Fruit fly (Drosophila melanogaster): ENCODE measurements around the gene CG1677.

Gene CG1677

DNA sequence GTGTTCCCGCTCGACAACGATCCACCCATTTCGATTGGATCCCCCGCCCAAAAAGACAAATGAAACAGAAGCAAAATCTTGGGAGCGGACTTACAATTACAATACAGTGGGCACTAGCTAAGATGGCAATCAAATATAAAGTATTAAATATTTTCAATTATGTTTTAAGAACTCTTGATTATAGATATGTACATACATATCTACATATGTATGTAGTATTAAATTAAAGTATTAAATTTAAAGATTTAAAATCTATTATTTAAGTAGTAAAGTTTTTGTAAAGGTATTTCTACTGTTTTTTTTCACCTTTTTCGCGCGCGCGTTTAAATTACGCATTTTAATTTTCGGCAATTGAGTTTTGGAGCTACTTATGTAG is 70.8 kb downstream of the CG1677 start (continued):
- TF ChIP-seq HLH4C (GFP tag; IDR thresholded peaks at IDR 0.05; ENCODE audit: partially characterized antibody), result no peak
- peak; percentile 55 for TF ChIP-seq CG10366 (GFP tag; IDR thresholded peaks at IDR 0.05)
- no peak for TF ChIP-seq CkIIα-i1 (GFP tag; IDR thresholded peaks at IDR 0.05)
- no peak for TF ChIP-seq p53 (GFP tag; optimal IDR thresholded peaks at IDR 0.05)
- TF ChIP-seq corto (GFP tag; optimal IDR thresholded peaks at IDR 0.05), result no peak
- TF ChIP-seq klu (GFP tag; IDR thresholded peaks at IDR 0.05), result peak; percentile 56; the same call in 1 of the 2 replicates
- TF ChIP-seq z (GFP tag; IDR thresholded peaks at IDR 0.05), result no peak
- TF ChIP-seq psq (GFP tag; optimal IDR thresholded peaks at IDR 0.05), result no peak
- peak; percentile 66 for TF ChIP-seq fd96Cb (tag; optimal IDR thresholded peaks at IDR 0.05)
- no peak for TF ChIP-seq pita (GFP tag; optimal IDR thresholded peaks at IDR 0.05)
- TF ChIP-seq nerfin-1 (tag; optimal IDR thresholded peaks at IDR 0.05), result peak; percentile 75
- TF ChIP-seq Nf-YB (GFP tag; optimal IDR thresholded peaks at IDR 0.05), result peak; percentile 71
- no peak for TF ChIP-seq toy (GFP tag; IDR thresholded peaks at IDR 0.05)
- TF ChIP-seq Sry-δ (GFP tag; optimal IDR thresholded peaks at IDR 0.05), result no peak
- TF ChIP-seq zf30C (GFP tag; optimal IDR thresholded peaks at IDR 0.05), result no peak
- TF ChIP-seq schlank (tag; optimal IDR thresholded peaks at IDR 0.05), result no peak
- TF ChIP-seq eyg (GFP tag; optimal IDR thresholded peaks at IDR 0.05), result no peak
- peak; percentile 64 for TF ChIP-seq NfI (GFP tag; optimal IDR thresholded peaks at IDR 0.05)
- TF ChIP-seq gce (GFP tag; IDR thresholded peaks at IDR 0.05), result no peak
- no peak for TF ChIP-seq HLH54F (GFP tag; optimal IDR thresholded peaks at IDR 0.05)
- peak; percentile 46 for TF ChIP-seq CG10654 (GFP tag; optimal IDR thresholded peaks at IDR 0.05)
- peak; percentile 79 for TF ChIP-seq vvl (GFP tag; IDR thresholded peaks at IDR 0.05)
- no peak for TF ChIP-seq Ets65A (GFP tag)
- peak; percentile 84 for TF ChIP-seq CG14710 (tag; optimal IDR thresholded peaks at IDR 0.05)
- TF ChIP-seq CG16813 (GFP tag; IDR thresholded peaks at IDR 0.05; ENCODE audit: partially characterized antibody), result no peak
- peak; percentile 47; the same call in 1 of the 2 replicates for TF ChIP-seq Awh (GFP tag; IDR thresholded peaks at IDR 0.05)
- TF ChIP-seq CG12236 (GFP tag; optimal IDR thresholded peaks at IDR 0.05), result no peak
- no peak for TF ChIP-seq Doc2 (GFP tag; IDR thresholded peaks at IDR 0.05)
- no peak for TF ChIP-seq Atf3 (GFP tag; optimal IDR thresholded peaks at IDR 0.05)
- TF ChIP-seq ab (GFP tag; optimal IDR thresholded peaks at IDR 0.05), result no peak
- TF ChIP-seq seq (GFP tag; IDR thresholded peaks at IDR 0.05), result 0 out of 2 replicates have a peak, but pooled peaks have one; percentile 24
- TF ChIP-seq fd64A (GFP tag; optimal IDR thresholded peaks at IDR 0.05), result no peak
- TF ChIP-seq lbe (GFP tag; optimal IDR thresholded peaks at IDR 0.05), result no peak
- no peak for TF ChIP-seq gfzf (GFP tag; optimal IDR thresholded peaks at IDR 0.05)
- TF ChIP-seq CG1233 (GFP tag; optimal IDR thresholded peaks at IDR 0.05), result peak; percentile 57
- TF ChIP-seq CG2199 (GFP tag; IDR thresholded peaks at IDR 0.05), result no peak
- TF ChIP-seq CG16779 (GFP tag; IDR thresholded peaks at IDR 0.05), result no peak
- TF ChIP-seq HmgZ (tag; optimal IDR thresholded peaks at IDR 0.05), result peak; percentile 61
- no peak for TF ChIP-seq dimm (GFP tag; IDR thresholded peaks at IDR 0.05)
- TF ChIP-seq bowl (GFP tag; IDR thresholded peaks at IDR 0.05), result peak; percentile 29; the same call in 1 of the 2 replicates
- no peak for TF ChIP-seq C15 (GFP tag; IDR thresholded peaks at IDR 0.05)
- no peak for TF ChIP-seq ftz-f1 (GFP tag; optimal IDR thresholded peaks at IDR 0.05)
- TF ChIP-seq pho (GFP tag; optimal IDR thresholded peaks at IDR 0.05), result no peak
- TF ChIP-seq Mes4 (GFP tag; optimal IDR thresholded peaks at IDR 0.05), result no peak
- TF ChIP-seq Gug (GFP tag; IDR thresholded peaks at IDR 0.05), result peak; percentile 48; the same call in 2 of the 4 replicates
- peak; percentile 57 for TF ChIP-seq CG2875 (GFP tag; optimal IDR thresholded peaks at IDR 0.05)
- TF ChIP-seq luna (GFP tag; optimal IDR thresholded peaks at IDR 0.05), result no peak
- TF ChIP-seq CG6854 (GFP tag; optimal IDR thresholded peaks at IDR 0.05), result peak; percentile 67
- TF ChIP-seq gro (GFP tag; optimal IDR thresholded peaks at IDR 0.05), result no peak
- peak; percentile 54 for TF ChIP-seq ind (GFP tag; optimal IDR thresholded peaks at IDR 0.05)
- TF ChIP-seq CG17568 (GFP tag; optimal IDR thresholded peaks at IDR 0.05), result peak; percentile 67
- TF ChIP-seq Hmr (GFP tag; optimal IDR thresholded peaks at IDR 0.05), result peak; percentile 73
- 0 out of 2 replicates have a peak, but pooled peaks have one; percentile 59 for TF ChIP-seq rib (GFP tag; IDR thresholded peaks at IDR 0.05)

Data from whole organism, embryonic.